Fruit fly (Drosophila melanogaster): ENCODE data around the gene CG6693.

The CG6693 gene

dm6 chr3R:11236041-11236440 is 14.6 kb upstream of the CG6693 start, which contains the start of gene CG31441:
CG31441 (plus strand) TSS chr3R:11236286.
- peak; percentile 15 for TF ChIP-seq bab1 (GFP tag; optimal IDR thresholded peaks at IDR 0.05)
- TF ChIP-seq Mnt (GFP tag; optimal IDR thresholded peaks at IDR 0.05) = peak; percentile 61
- TF ChIP-seq cnc (optimal IDR thresholded peaks at IDR 0.05) = no peak
- TF ChIP-seq CG14711 (tag; optimal IDR thresholded peaks at IDR 0.05) = no peak

- TF ChIP-seq CG7101 (tag; optimal IDR thresholded peaks at IDR 0.05) (no peak), CG33017 (tag; optimal IDR thresholded peaks at IDR 0.05) (no peak), CG12768 (GFP tag; optimal IDR thresholded peaks at IDR 0.05) (no peak), CG5204 (GFP tag; optimal IDR thresholded peaks at IDR 0.05) (no peak), tj (GFP tag; optimal IDR thresholded peaks at IDR 0.05) (no peak), CG1620 (GFP tag; optimal IDR thresholded peaks at IDR 0.05) (no peak), bab1 (GFP tag; optimal IDR thresholded peaks at IDR 0.05) (no peak), Mnt (GFP tag; optimal IDR thresholded peaks at IDR 0.05) (no peak), Hr96 (GFP tag; optimal IDR thresholded peaks at IDR 0.05) (no peak), Clk (GFP tag; optimal IDR thresholded peaks at IDR 0.05) (no peak), cnc (optimal IDR thresholded peaks at IDR 0.05) (no peak), pad (GFP tag; optimal IDR thresholded peaks at IDR 0.05) (no peak), CG11617 (GFP tag; optimal IDR thresholded peaks at IDR 0.05) (no peak)
Observed at dm6 chr3R:11234918-11235371, 13.5 kb upstream of the CG6693 start, which contains the start of the genes Arfip and CG17721. Arfip (minus strand) TSS chr3R:11235013. CG17721 (plus strand) TSS chr3R:11235140.

- TF ChIP-seq cnc (optimal IDR thresholded peaks at IDR 0.05) = no peak
- no peak for TF ChIP-seq Clk (GFP tag; optimal IDR thresholded peaks at IDR 0.05)
- TF ChIP-seq CG11617 (GFP tag; optimal IDR thresholded peaks at IDR 0.05) = no peak
- peak; percentile 29 for TF ChIP-seq bab1 (GFP tag; optimal IDR thresholded peaks at IDR 0.05)
- peak; percentile 80 for TF ChIP-seq Mnt (GFP tag; optimal IDR thresholded peaks at IDR 0.05)
- TF ChIP-seq kay (GFP tag; ENCODE audit: borderline replicate concordance) = no peak
- TF ChIP-seq CG7045 (GFP tag; optimal IDR thresholded peaks at IDR 0.05) = no peak
- TF ChIP-seq CG14711 (tag; optimal IDR thresholded peaks at IDR 0.05) = no peak
Observed at dm6 chr3R:11231705-11232261, 10.3 kb upstream of the CG6693 start, which contains the start of the genes CG17187 and Dph3. CG17187 (minus strand) TSS chr3R:11231879. Dph3 (plus strand) TSS chr3R:11231912.

- no peak for TF ChIP-seq pad (GFP tag; optimal IDR thresholded peaks at IDR 0.05)
- TF ChIP-seq CG33017 (tag; optimal IDR thresholded peaks at IDR 0.05) = no peak
Observed at dm6 chr3R:11231037-11231436, 9.6 kb upstream of the CG6693 start.

- TF ChIP-seq CG7045 (GFP tag; optimal IDR thresholded peaks at IDR 0.05) (no peak), cic (GFP tag; optimal IDR thresholded peaks at IDR 0.05) (no peak), CG33017 (tag; optimal IDR thresholded peaks at IDR 0.05) (no peak)
Observed at dm6 chr3R:11230392-11230791, 9.0 kb upstream of the CG6693 start, which contains the start of gene GCC88. GCC88 (minus strand) TSS chr3R:11230600.

- peak; percentile 97 for TF ChIP-seq CG14711 (tag; optimal IDR thresholded peaks at IDR 0.05)
- peak; percentile 87 for TF ChIP-seq ovo (GFP tag; optimal IDR thresholded peaks at IDR 0.05)
- TF ChIP-seq kay (GFP tag; ENCODE audit: borderline replicate concordance) = no peak
- TF ChIP-seq CG11617 (GFP tag; optimal IDR thresholded peaks at IDR 0.05) = peak; percentile 95
- TF ChIP-seq CG1620 (GFP tag; optimal IDR thresholded peaks at IDR 0.05) = peak; percentile 87
- TF ChIP-seq cnc (optimal IDR thresholded peaks at IDR 0.05) = no peak
- peak; percentile 68 for TF ChIP-seq tj (GFP tag; optimal IDR thresholded peaks at IDR 0.05)
- no peak for TF ChIP-seq CG5204 (GFP tag; optimal IDR thresholded peaks at IDR 0.05)
- TF ChIP-seq Mnt (GFP tag; optimal IDR thresholded peaks at IDR 0.05) = peak; percentile 69
- peak; percentile 92 for TF ChIP-seq Crg-1 (GFP tag; optimal IDR thresholded peaks at IDR 0.05)
- TF ChIP-seq bab1 (GFP tag; optimal IDR thresholded peaks at IDR 0.05) = peak; percentile 98
- peak; percentile 89 for TF ChIP-seq CG12768 (GFP tag; optimal IDR thresholded peaks at IDR 0.05)
- peak; percentile 99 for TF ChIP-seq CG7101 (tag; optimal IDR thresholded peaks at IDR 0.05)
- no peak for TF ChIP-seq Hr96 (GFP tag; optimal IDR thresholded peaks at IDR 0.05)
- TF ChIP-seq toe (GFP tag; optimal IDR thresholded peaks at IDR 0.05) = no peak
- peak; percentile 62 for TF ChIP-seq cic (GFP tag; optimal IDR thresholded peaks at IDR 0.05)
- peak; percentile 99 for TF ChIP-seq CG33017 (tag; optimal IDR thresholded peaks at IDR 0.05)
- TF ChIP-seq pad (GFP tag; optimal IDR thresholded peaks at IDR 0.05) = peak; percentile 66
- peak; percentile 91 for TF ChIP-seq CG7045 (GFP tag; optimal IDR thresholded peaks at IDR 0.05)
- no peak for TF ChIP-seq Clk (GFP tag; optimal IDR thresholded peaks at IDR 0.05)
Observed at dm6 chr3R:11226496-11226895, 5.1 kb upstream of the CG6693 start, which contains the start of gene CG17726. CG17726 (plus strand) TSS chr3R:11226762.

- TF ChIP-seq toe (GFP tag; optimal IDR thresholded peaks at IDR 0.05) (no peak), bab1 (GFP tag; optimal IDR thresholded peaks at IDR 0.05) (no peak), cnc (optimal IDR thresholded peaks at IDR 0.05) (no peak), CG5204 (GFP tag; optimal IDR thresholded peaks at IDR 0.05) (no peak), CG1620 (GFP tag; optimal IDR thresholded peaks at IDR 0.05) (no peak), CG12768 (GFP tag; optimal IDR thresholded peaks at IDR 0.05) (no peak), Hr96 (GFP tag; optimal IDR thresholded peaks at IDR 0.05) (no peak), kay (GFP tag; ENCODE audit: borderline replicate concordance) (no peak), CG11617 (GFP tag; optimal IDR thresholded peaks at IDR 0.05) (no peak), Crg-1 (GFP tag; optimal IDR thresholded peaks at IDR 0.05) (no peak), pad (GFP tag; optimal IDR thresholded peaks at IDR 0.05) (no peak), CG33017 (tag; optimal IDR thresholded peaks at IDR 0.05) (no peak), ovo (GFP tag; optimal IDR thresholded peaks at IDR 0.05) (no peak), cic (GFP tag; optimal IDR thresholded peaks at IDR 0.05) (no peak)
Observed at dm6 chr3R:11225220-11225619, 3.8 kb upstream of the CG6693 start, which contains the start of gene scpr-C. scpr-C (plus strand) TSS chr3R:11225520.

Data from whole organism, adult.